Fruit fly (Drosophila melanogaster) whole organism: ENCODE data around the gene CG11164.

Source experiments
- CG8478 ChIP-seq: fragments of >200 bp; optimal IDR thresholded peaks from 2 replicates; lab custom pipeline; 2018; ENCODE audit warnings: inconsistent platforms
- Dll ChIP-seq: fragments of >200 bp; optimal IDR thresholded peaks from 2 replicates; lab custom pipeline; 2017
- EcR ChIP-seq, 2 experiments: fragments of >200 bp; optimal IDR thresholded peaks; 2 replicates each; lab custom pipeline; 2017; ENCODE audit warnings: missing biosample characterization in 2 of 2, missing genetic modification characterization in 2 of 2, missing genetic modification reagents in 2 of 2
- pan ChIP-seq: fragments of >200 bp; optimal IDR thresholded peaks from 2 replicates; lab custom pipeline; 2017
- psq ChIP-seq: fragments of >200 bp; optimal IDR thresholded peaks from 2 replicates; lab custom pipeline; 2017
- usp ChIP-seq: fragments of >200 bp; optimal IDR thresholded peaks from 2 replicates; lab custom pipeline; 2017; ENCODE audit warnings: missing biosample characterization, missing genetic modification characterization, mixed read lengths

The CG11164 gene

DNA sequence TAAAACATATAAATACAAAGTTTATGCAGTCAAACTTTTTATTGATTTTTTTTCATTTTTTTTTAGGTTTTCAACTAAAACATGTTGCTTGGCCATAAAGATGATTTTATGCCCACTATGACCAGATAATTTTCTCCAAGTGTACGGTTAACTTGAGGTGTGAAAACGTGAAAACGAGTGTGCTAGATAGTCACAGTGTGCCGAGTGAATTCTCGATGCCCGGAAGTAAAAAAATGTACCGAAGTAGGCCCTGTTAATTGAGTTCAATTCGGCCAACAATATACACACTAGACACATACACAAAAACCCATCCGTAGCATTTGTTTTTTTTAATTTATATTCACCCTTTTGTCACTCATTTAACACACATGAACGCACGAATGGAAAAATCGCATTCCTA is 24.2 kb downstream of the CG11164 start, which contains the start of gene Nna1:
Nna1 (plus strand) TSS at position 301 of the 400 bp plus-strand sequence.
- TF ChIP-seq usp (GFP tag; lab: Kevin White, UChicago): no peak
- no peak for TF ChIP-seq EcR (GFP tag; optimal IDR thresholded peaks at IDR 0.05; lab: Kevin White, UChicago)
- TF ChIP-seq psq (lab: Kevin White, UChicago): no peak
- TF ChIP-seq Dll (lab: Kevin White, UChicago): no peak
- no peak for TF ChIP-seq CG8478 (lab: Kevin White, UChicago)
- TF ChIP-seq pan (lab: Kevin White, UChicago): no peak

DNA sequence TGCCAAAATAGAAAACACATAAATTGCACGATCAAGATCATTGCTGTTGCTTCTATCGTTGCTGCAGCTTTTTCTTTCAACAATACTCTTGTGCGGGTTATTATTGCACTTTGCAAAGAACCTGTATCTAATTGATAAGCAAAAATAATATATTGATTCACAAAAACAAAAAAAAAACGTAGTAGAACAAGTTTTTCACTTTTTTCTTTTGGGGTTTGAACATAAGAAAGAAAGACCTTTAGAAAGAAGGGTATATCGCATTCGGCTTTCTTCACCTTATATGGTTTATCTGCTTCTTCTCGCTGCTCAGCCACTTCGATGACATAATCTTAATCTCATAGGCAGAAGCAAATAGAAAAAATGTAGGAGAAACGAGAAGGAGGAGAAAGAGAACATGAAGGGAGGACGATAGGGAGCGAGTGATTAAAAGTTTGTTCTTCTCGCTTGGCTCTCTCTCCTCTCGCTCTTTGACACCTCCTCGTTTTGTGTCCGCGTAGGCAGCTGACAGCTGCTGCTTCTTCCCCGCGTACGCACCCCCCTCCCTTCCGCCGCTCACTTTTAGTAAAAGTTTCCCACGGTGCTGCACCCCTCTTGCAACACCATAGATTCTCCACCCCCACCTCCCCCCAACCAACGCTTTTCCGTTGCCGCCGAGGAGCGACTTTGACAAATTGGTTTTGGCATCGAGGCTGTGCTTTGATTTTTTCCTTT is 31.1 kb downstream of the CG11164 start:
- TF ChIP-seq EcR (GFP tag; optimal IDR thresholded peaks at IDR 0.05; lab: Kevin White, UChicago) (no peak), pan (lab: Kevin White, UChicago) (no peak), psq (lab: Kevin White, UChicago) (no peak), Dll (lab: Kevin White, UChicago) (no peak), usp (GFP tag; lab: Kevin White, UChicago) (no peak), CG8478 (lab: Kevin White, UChicago) (no peak)

dm6 chrX:13699666-13700065 is 31.9 kb downstream of the CG11164 start:
- no peak for TF ChIP-seq psq (lab: Kevin White, UChicago)
- no peak for TF ChIP-seq Dll (lab: Kevin White, UChicago)

DNA sequence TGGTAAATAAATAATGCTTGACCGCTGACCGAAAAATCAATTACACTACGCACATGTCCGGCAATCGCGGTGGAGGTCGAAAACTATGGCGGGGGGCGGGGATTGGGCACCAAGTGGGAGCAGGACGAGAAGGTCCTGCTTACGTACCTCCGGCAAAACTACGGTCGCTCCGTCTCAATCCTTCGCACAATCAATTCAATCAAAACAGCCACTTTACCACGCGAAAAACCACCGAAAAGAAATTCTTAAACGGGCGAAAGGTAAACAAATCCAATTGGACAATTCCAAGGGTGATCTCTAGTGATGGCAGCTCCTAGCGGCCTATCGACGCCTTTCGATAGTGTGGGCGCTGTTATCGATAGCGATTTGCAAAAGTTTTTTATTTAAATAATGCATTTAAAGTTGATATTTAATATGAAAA is 50.2 kb downstream of the CG11164 start, which contains the start of gene Nadsyn:
Nadsyn (minus strand) TSS at position 304 of the 421 bp plus-strand sequence.
- TF ChIP-seq EcR (GFP tag; optimal IDR thresholded peaks at IDR 0.05; lab: Kevin White, UChicago): no peak
- TF ChIP-seq pan (lab: Kevin White, UChicago): no peak
- TF ChIP-seq Dll (lab: Kevin White, UChicago): no peak
- TF ChIP-seq CG8478 (lab: Kevin White, UChicago): no peak
- TF ChIP-seq usp (GFP tag; lab: Kevin White, UChicago): no peak
- no peak for TF ChIP-seq psq (lab: Kevin White, UChicago)
